Worm (Caenorhabditis elegans) whole organism, L4 larva: ENCODE results near the gene F07C6.4.
A peak's percentile ranks its signal among the peaks of the same experiment; 100 is the strongest.

Experiments used
- Y105C5A.15 ChIP-seq: fragments of 200-800 bp; sonication (Bioruptor generic); IDR thresholded peaks from 2 replicates; pipeline ENCODE4 v1.3.6; 2022; ENCODE audit warnings: missing genetic modification characterization, missing compliant biosample characterization
- Y5F2A.4 ChIP-seq: fragments of 200-800 bp; sonication (Bioruptor generic); optimal IDR thresholded peaks from 2 replicates; lab custom pipeline; 2018; ENCODE audit warnings: mild to moderate bottlenecking, missing genetic modification characterization, missing compliant biosample characterization
- aha-1 ChIP-seq: fragments of 150-350 bp; peaks from one replicate; lab custom pipeline; 2014; ENCODE audit warnings: missing biosample characterization, missing genetic modification characterization
- attf-4 ChIP-seq: sonication (generic microtip); optimal IDR thresholded peaks from 3 replicates; lab custom pipeline; 2017; ENCODE audit warnings: missing biosample characterization, missing genetic modification characterization
- ceh-62 ChIP-seq: sonication (generic microtip); optimal IDR thresholded peaks from 2 replicates; lab custom pipeline; 2017; ENCODE audit warnings: missing biosample characterization, missing genetic modification characterization
- ceh-82 ChIP-seq: sonication (generic microtip); optimal IDR thresholded peaks from 2 replicates; lab custom pipeline; 2017; ENCODE audit warnings: missing biosample characterization, missing genetic modification characterization
- daf-8 ChIP-seq: fragments of 200-800 bp; sonication (Bioruptor generic); IDR thresholded peaks from 2 replicates; pipeline ENCODE4 v1.3.6; 2022; ENCODE audit warnings: missing genetic modification characterization, missing compliant biosample characterization
- dmd-6 ChIP-seq: fragments of 200-800 bp; sonication (Bioruptor generic); IDR thresholded peaks from 2 replicates; pipeline ENCODE4 v1.3.6; 2022; ENCODE audit warnings: missing genetic modification reagents, missing genetic modification characterization, missing compliant biosample characterization
- dmd-9 ChIP-seq: fragments of 200-800 bp; sonication (Bioruptor generic); IDR thresholded peaks from 2 replicates; pipeline ENCODE4 v1.3.6; 2022; ENCODE audit warnings: missing genetic modification reagents, missing genetic modification characterization, missing compliant biosample characterization
- dve-1 ChIP-seq: sonication (generic microtip); optimal IDR thresholded peaks from 2 replicates; lab custom pipeline; 2017; ENCODE audit warnings: antibody characterized with exemption, mild to moderate bottlenecking, missing genetic modification characterization, missing compliant biosample characterization; ENCODE audit not compliant: insufficient read depth
- egl-27 ChIP-seq: sonication (generic microtip); optimal IDR thresholded peaks from 3 replicates; lab custom pipeline; 2017; ENCODE audit warnings: missing biosample characterization, missing genetic modification reagents, missing genetic modification characterization
- gei-8 ChIP-seq: fragments of 200-800 bp; sonication (Bioruptor generic); optimal IDR thresholded peaks from 2 replicates; lab custom pipeline; 2018; ENCODE audit warnings: mild to moderate bottlenecking, missing genetic modification characterization, missing compliant biosample characterization
- hif-1 ChIP-seq, 2 experiments: sonication (generic microtip); optimal IDR thresholded peaks; 2 replicates each; lab custom pipeline; 2016 to 2017; ENCODE audit warnings: missing compliant biosample characterization in 2 of 2, missing genetic modification characterization in 2 of 2, missing genetic modification reagents in 2 of 2, missing genotype in 2 of 2, mild to moderate bottlenecking in 1 of 2
- hlh-11 ChIP-seq: fragments of 200-800 bp; sonication (Bioruptor generic); optimal IDR thresholded peaks from 2 replicates; lab custom pipeline; 2018; ENCODE audit warnings: mild to moderate bottlenecking, missing genetic modification characterization, missing compliant biosample characterization
- hlh-30 ChIP-seq: sonication (generic microtip); optimal IDR thresholded peaks from 2 replicates; lab custom pipeline; 2017; ENCODE audit warnings: antibody characterized with exemption, mild to moderate bottlenecking, missing genetic modification characterization, missing compliant biosample characterization; ENCODE audit not compliant: insufficient read depth
- lin-1 ChIP-seq: fragments of 200-800 bp; sonication (Bioruptor generic); IDR thresholded peaks from 2 replicates; pipeline ENCODE4 v1.3.6; 2022; ENCODE audit warnings: missing genetic modification reagents, missing genetic modification characterization, missing compliant biosample characterization
- lsy-2 ChIP-seq, 2 experiments: fragments of 150-350 bp in 1 of 2; sonication (generic microtip) in 1 of 2; optimal IDR thresholded peaks; 2 replicates each; lab custom pipeline; 2014 to 2017; ENCODE audit warnings: missing biosample characterization in 2 of 2, missing genetic modification characterization in 2 of 2
- mxl-3 ChIP-seq: fragments of 200-800 bp; sonication (Bioruptor generic); optimal IDR thresholded peaks from 2 replicates; lab custom pipeline; 2018; ENCODE audit warnings: mild to moderate bottlenecking, missing genetic modification characterization, missing compliant biosample characterization
- nhr-11 ChIP-seq: fragments of 150-350 bp; optimal IDR thresholded peaks from 2 replicates; lab custom pipeline; 2014; ENCODE audit warnings: missing biosample characterization, missing genetic modification characterization
- nhr-111 ChIP-seq: fragments of 200-800 bp; sonication (Bioruptor generic); optimal IDR thresholded peaks from 2 replicates; lab custom pipeline; 2018; ENCODE audit warnings: mild to moderate bottlenecking, missing genetic modification characterization, missing compliant biosample characterization
- nhr-237 ChIP-seq: sonication (generic microtip); optimal IDR thresholded peaks from 2 replicates; lab custom pipeline; 2017; ENCODE audit warnings: missing biosample characterization, missing genetic modification characterization
- nhr-28 ChIP-seq: fragments of 150-350 bp; optimal IDR thresholded peaks from 2 replicates; lab custom pipeline; 2014; ENCODE audit warnings: missing biosample characterization, missing genetic modification characterization
- nhr-41 ChIP-seq: fragments of 200-800 bp; sonication (Bioruptor generic); IDR thresholded peaks from 2 replicates; pipeline ENCODE4 v1.3.6; 2022; ENCODE audit warnings: missing genetic modification reagents, missing genetic modification characterization, missing compliant biosample characterization
- nhr-48 ChIP-seq: sonication (generic microtip); optimal IDR thresholded peaks from 2 replicates; lab custom pipeline; 2016; ENCODE audit warnings: mild to moderate bottlenecking, missing genetic modification characterization, missing compliant biosample characterization
- nhr-6 ChIP-seq: fragments of 150-350 bp; optimal IDR thresholded peaks from 2 replicates; lab custom pipeline; 2014; ENCODE audit warnings: missing biosample characterization, missing genetic modification characterization
- nhr-76 ChIP-seq: fragments of 150-350 bp; optimal IDR thresholded peaks from 2 replicates; lab custom pipeline; 2014; ENCODE audit warnings: missing biosample characterization, missing genetic modification characterization
- nhr-77 ChIP-seq: fragments of 150-350 bp; optimal IDR thresholded peaks from 2 replicates; lab custom pipeline; 2014; ENCODE audit warnings: missing biosample characterization, missing genetic modification characterization
- php-3 ChIP-seq: fragments of 200-800 bp; sonication (Bioruptor generic); IDR thresholded peaks from 2 replicates; pipeline ENCODE4 v1.3.6; 2022; ENCODE audit warnings: missing genetic modification reagents, missing genetic modification characterization, missing compliant biosample characterization
- pqm-1 ChIP-seq: sonication (generic microtip); optimal IDR thresholded peaks from 2 replicates; lab custom pipeline; 2017; ENCODE audit warnings: missing biosample characterization, missing genetic modification characterization
- rbr-2 ChIP-seq: sonication (generic microtip); optimal IDR thresholded peaks from 2 replicates; lab custom pipeline; 2016; ENCODE audit warnings: missing genotype, missing genetic modification characterization, missing compliant biosample characterization
- sdz-12 ChIP-seq: fragments of 200-800 bp; sonication (Bioruptor generic); optimal IDR thresholded peaks from 2 replicates; lab custom pipeline; 2018; ENCODE audit warnings: mild to moderate bottlenecking, missing genetic modification characterization, missing compliant biosample characterization
- set-16 ChIP-seq: fragments of 200-800 bp; sonication (Bioruptor generic); IDR thresholded peaks from 2 replicates; pipeline ENCODE4 v1.3.6; 2022; ENCODE audit warnings: missing genetic modification reagents, missing genetic modification characterization, missing compliant biosample characterization
- snpc-4 ChIP-seq: fragments of 150-350 bp; optimal IDR thresholded peaks from 2 replicates; lab custom pipeline; 2014; ENCODE audit warnings: missing biosample characterization, missing genetic modification characterization
- tag-97 ChIP-seq: fragments of 200-800 bp; sonication (Bioruptor generic); IDR thresholded peaks from 2 replicates; pipeline ENCODE4 v1.3.6; 2022; ENCODE audit warnings: missing genetic modification characterization, missing compliant biosample characterization
- tra-1 ChIP-seq: fragments of 200-800 bp; sonication (Bioruptor generic); IDR thresholded peaks from 2 replicates; pipeline ENCODE4 v1.3.6; 2022; ENCODE audit warnings: missing genetic modification reagents, missing genetic modification characterization, missing compliant biosample characterization
- unc-62 ChIP-seq, 3 experiments: fragments of 150-350 bp in 1 of 3; sonication (generic microtip); optimal IDR thresholded peaks in 2 of 3; peaks in 1 of 3; 1 replicate in 1 of 3; 2 replicates in 2 of 3; lab custom pipeline; 2014 to 2017; ENCODE audit warnings: missing biosample characterization in 3 of 3, missing genetic modification characterization in 3 of 3, missing genetic modification reagents in 3 of 3, missing genotype in 1 of 3
- zfp-3 ChIP-seq: fragments of 200-800 bp; sonication (Bioruptor generic); conservative IDR thresholded peaks from 2 replicates; pipeline ENCODE4 v1.3.6; 2022; ENCODE audit warnings: missing genetic modification reagents, missing genetic modification characterization, missing compliant biosample characterization
- ztf-7 ChIP-seq: fragments of 150-350 bp; optimal IDR thresholded peaks from 2 replicates; lab custom pipeline; 2014; ENCODE audit warnings: missing biosample characterization, missing genetic modification characterization

The F07C6.4 gene

DNA sequence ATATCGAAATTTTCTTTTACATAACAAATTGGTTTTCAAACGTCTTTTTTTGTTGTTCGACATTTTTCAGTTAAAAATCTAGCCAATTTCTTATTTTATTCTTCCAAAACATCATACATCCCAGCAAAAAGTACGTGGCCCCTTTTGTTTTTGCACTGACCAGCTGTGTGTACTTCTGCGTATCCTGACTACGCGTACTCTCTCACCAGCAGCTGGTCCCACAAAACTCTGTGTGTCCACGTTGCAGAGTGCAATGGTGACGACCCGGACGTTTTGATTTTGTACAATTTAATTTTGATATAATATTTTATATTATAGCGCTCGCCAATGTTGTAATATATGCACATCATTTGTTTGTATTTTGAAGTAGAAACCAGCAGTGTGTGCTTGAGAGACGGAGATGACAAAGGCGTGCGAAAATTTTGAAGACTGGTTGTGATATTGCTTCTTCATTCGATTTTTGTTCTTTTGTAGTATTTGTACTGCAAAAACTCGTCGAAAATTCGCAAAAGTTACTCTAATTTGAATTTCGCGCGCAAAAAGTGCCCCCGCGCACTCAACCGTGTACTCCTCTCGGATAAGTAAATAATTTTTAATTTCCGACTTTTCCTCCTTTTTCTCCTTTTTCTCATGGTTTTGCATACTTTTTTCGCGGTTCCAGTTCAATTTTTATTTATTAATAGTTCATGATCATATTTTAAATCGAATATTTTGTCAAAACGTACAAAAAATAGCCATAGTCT is 48.8 kb downstream of the F07C6.4 start (continued):
- peak; percentile 25 for TF ChIP-seq hlh-11 (tag; lab: Kevin White, UChicago)
- TF ChIP-seq nhr-11 (tag; lab: Kevin White, UChicago): no peak
- peak; percentile 3 for TF ChIP-seq nhr-28 (tag; lab: Kevin White, UChicago)

- no peak for TF ChIP-seq nhr-41
- no peak for TF ChIP-seq dmd-6 (GFP tag; lab: Robert Waterston, UW)
- no peak for TF ChIP-seq tra-1 (GFP tag; lab: Robert Waterston, UW)
- TF ChIP-seq egl-27 (tag; lab: Kevin White, UChicago): no peak
- TF ChIP-seq aha-1 (tag; lab: Kevin White, UChicago): peak; percentile 41
- no peak for TF ChIP-seq set-16
Measured at ce11 chrIV:12855248-12855647, 49.5 kb downstream of the F07C6.4 start, which contains the start of gene nstp-5. Gene nstp-5 (plus strand): TSS chrIV:12855548.

DNA sequence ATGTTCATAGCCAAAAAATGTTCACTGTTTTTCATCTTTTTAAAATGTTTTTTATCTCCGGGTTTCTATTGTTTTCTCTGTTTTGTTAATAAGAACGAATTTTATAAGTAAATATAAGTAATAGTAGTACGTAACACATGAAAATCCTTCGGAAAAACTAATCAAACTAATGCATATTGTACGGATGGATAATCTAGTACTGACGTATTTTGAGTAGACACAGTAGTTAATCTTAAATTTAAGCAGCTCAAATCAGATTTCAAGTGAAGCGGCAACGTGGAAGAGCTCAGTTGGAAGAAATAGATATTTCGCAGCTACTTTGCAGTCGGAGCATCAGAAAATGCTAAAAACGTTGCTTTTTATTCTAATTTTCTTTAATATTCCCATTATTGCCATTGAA is 54.1 kb downstream of the F07C6.4 start, which contains the start of gene gcy-18:
Gene gcy-18 (plus strand): TSS at position 301 of the 400 bp plus-strand sequence.
- TF ChIP-seq unc-62 (GFP tag; optimal IDR thresholded peaks at IDR 0.05 in 1 of 2; lab: Kevin White, UChicago) (peak in 1 of 2 experiments; percentile 77), unc-62 (tag; optimal IDR thresholded peaks at IDR 0.05; lab: Kevin White, UChicago) (no peak), rbr-2 (tag; lab: Kevin White, UChicago) (no peak), Y5F2A.4 (GFP tag; lab: Kevin White, UChicago) (no peak), dmd-9 (GFP tag; lab: Robert Waterston, UW) (no peak), sdz-12 (GFP tag; lab: Kevin White, UChicago) (no peak), hlh-30 (tag; lab: Kevin White, UChicago) (no peak)
- TF ChIP-seq, all 104 proteins: peak for 1

ce11 chrIV:12865884-12866283 is 60.2 kb downstream of the F07C6.4 start, which contains the start of gene clec-186:
Gene clec-186 (plus strand): TSS chrIV:12866109.
- no peak for TF ChIP-seq nhr-111 (GFP tag; lab: Kevin White, UChicago)
- no peak for TF ChIP-seq rbr-2 (tag; lab: Kevin White, UChicago)
- peak; percentile 38 for TF ChIP-seq nhr-77 (tag; lab: Kevin White, UChicago)
- no peak for TF ChIP-seq ceh-62
- no peak for TF ChIP-seq hif-1 (tag; optimal IDR thresholded peaks at IDR 0.05; lab: Kevin White, UChicago)
- no peak for TF ChIP-seq Y105C5A.15 (GFP tag; lab: Robert Waterston, UW)
- peak; percentile 36; the same call in 1 of the 2 replicates for TF ChIP-seq tra-1 (GFP tag; lab: Robert Waterston, UW)
- no peak for TF ChIP-seq nhr-76 (tag; lab: Kevin White, UChicago)
- no peak for TF ChIP-seq set-16
- TF ChIP-seq nhr-41: peak; percentile 80; the same call in 1 of the 2 replicates
- TF ChIP-seq zfp-3 (GFP tag; lab: Robert Waterston, UW): no peak
- TF ChIP-seq pqm-1 (tag; lab: Kevin White, UChicago): peak; percentile 84
- no peak for TF ChIP-seq lin-1
- peak; percentile 60 for TF ChIP-seq dve-1 (tag; lab: Kevin White, UChicago)
- no peak for TF ChIP-seq lsy-2 (tag; optimal IDR thresholded peaks at IDR 0.05; lab: Kevin White, UChicago)
- TF ChIP-seq gei-8 (GFP tag; lab: Kevin White, UChicago): no peak
- TF ChIP-seq nhr-6: peak; percentile 29
- peak; percentile 72 for TF ChIP-seq hlh-11 (tag; lab: Kevin White, UChicago)
- TF ChIP-seq hlh-30 (tag; lab: Kevin White, UChicago): peak; percentile 15
- peak; percentile 67; the same call in 1 of the 2 replicates for TF ChIP-seq php-3
- peak; percentile 49 for TF ChIP-seq nhr-48 (tag; lab: Kevin White, UChicago)
- peak; percentile 77 for TF ChIP-seq nhr-28 (tag; lab: Kevin White, UChicago)
- TF ChIP-seq ztf-7 (tag; lab: Kevin White, UChicago): no peak
- TF ChIP-seq nhr-237 (tag; lab: Kevin White, UChicago): no peak
- no peak for TF ChIP-seq snpc-4 (tag; lab: Kevin White, UChicago)
- peak in 1 of 2 experiments; percentile 85 for TF ChIP-seq unc-62 (GFP tag; optimal IDR thresholded peaks at IDR 0.05 in 1 of 2; lab: Kevin White, UChicago)
- no peak for TF ChIP-seq unc-62 (tag; optimal IDR thresholded peaks at IDR 0.05; lab: Kevin White, UChicago)
- no peak for TF ChIP-seq mxl-3 (GFP tag; lab: Kevin White, UChicago)
- TF ChIP-seq attf-4: no peak
- TF ChIP-seq daf-8 (GFP tag; lab: Robert Waterston, UW): no peak
- TF ChIP-seq ceh-82 (tag; lab: Kevin White, UChicago): no peak
- TF ChIP-seq tag-97: no peak
- TF ChIP-seq dmd-6 (GFP tag; lab: Robert Waterston, UW): peak; percentile 95
- TF ChIP-seq, all 104 proteins: peak for 13
